Worm (Caenorhabditis elegans): ENCODE data around the gene cnd-1.

ce11 chrIII:5244539-5244938, at the start of gene cnd-1:
- TF ChIP-seq pha-4 (tag; optimal IDR thresholded peaks at IDR 0.05) (no peak), elt-2 (tag; optimal IDR thresholded peaks at IDR 0.05) (no peak), ahr-1 (tag; optimal IDR thresholded peaks at IDR 0.05) (no peak)

All from whole organism, late embryonic.